Worm (Caenorhabditis elegans) whole organism, late embryonic: ENCODE data around the gene ZK742.3.

Source experiments
- ceh-48 ChIP-seq: sonication (generic microtip); optimal IDR thresholded peaks from 2 replicates; lab custom pipeline; 2016; ENCODE audit warnings: missing genetic modification characterization, inconsistent platforms, missing compliant biosample characterization
- dve-1 ChIP-seq: sonication (generic microtip); optimal IDR thresholded peaks from 2 replicates; lab custom pipeline; 2017; ENCODE audit warnings: antibody characterized with exemption, mild to moderate bottlenecking, missing genetic modification characterization, missing compliant biosample characterization
- ets-4 ChIP-seq: sonication (generic microtip); optimal IDR thresholded peaks from 2 replicates; lab custom pipeline; 2016; ENCODE audit warnings: missing genetic modification characterization, missing compliant biosample characterization
- nfya-1 ChIP-seq: sonication (generic microtip); optimal IDR thresholded peaks from 2 replicates; lab custom pipeline; 2017; ENCODE audit warnings: missing genetic modification characterization, mild to moderate bottlenecking, missing compliant biosample characterization, antibody characterized with exemption, moderate library complexity
- sox-4 ChIP-seq: sonication (generic microtip); optimal IDR thresholded peaks from 2 replicates; lab custom pipeline; 2017; ENCODE audit warnings: mild to moderate bottlenecking, missing genetic modification characterization, inconsistent platforms, missing compliant biosample characterization
- tbx-7 ChIP-seq: sonication (generic microtip); optimal IDR thresholded peaks from 2 replicates; lab custom pipeline; 2016; ENCODE audit warnings: missing genotype, missing genetic modification characterization, missing compliant biosample characterization

Gene ZK742.3

DNA sequence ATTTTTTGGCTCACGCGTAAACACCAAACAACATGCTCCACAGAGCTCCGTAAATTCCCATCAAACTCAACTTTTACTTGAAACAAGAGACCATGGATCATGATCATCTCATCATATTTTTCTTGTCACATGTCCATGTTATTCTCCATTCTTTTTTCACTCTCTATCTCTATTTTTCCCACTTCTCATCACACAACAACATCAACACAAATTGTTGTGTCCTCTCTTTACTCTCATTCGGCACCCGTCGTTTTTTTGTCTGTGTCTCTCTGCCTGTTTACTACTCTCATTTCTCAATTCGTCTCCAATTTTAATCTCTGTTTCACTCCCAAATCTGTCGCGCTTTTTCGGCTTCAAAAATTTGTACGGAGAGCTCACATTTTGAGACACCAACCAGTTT is 50.4 kb downstream of the ZK742.3 start (continued):
- no peak for TF ChIP-seq sox-4 (tag; lab: Kevin White, UChicago)
- TF ChIP-seq nfya-1 (tag; lab: Kevin White, UChicago) = no peak
- TF ChIP-seq tbx-7 (tag; lab: Kevin White, UChicago) = no peak
- no peak for TF ChIP-seq ceh-48 (tag; lab: Kevin White, UChicago)
- TF ChIP-seq dve-1 (tag; lab: Kevin White, UChicago) = no peak
- TF ChIP-seq ets-4 (tag; lab: Kevin White, UChicago) = no peak
